Worm (Caenorhabditis elegans) whole organism, L3 larva: ENCODE data around the gene actl-1.
A peak's percentile ranks its signal among the peaks of the same experiment; 100 is the strongest.

Experiments
- R02D3.7 ChIP-seq: fragments of 150-350 bp; optimal IDR thresholded peaks from 2 replicates; lab custom pipeline; 2014; ENCODE audit warnings: missing biosample characterization, missing genetic modification characterization
- aly-2 ChIP-seq: fragments of 150-350 bp; optimal IDR thresholded peaks from 2 replicates; lab custom pipeline; 2014; ENCODE audit warnings: missing biosample characterization, missing genetic modification characterization
- ama-1 ChIP-seq: fragments of 150-350 bp; optimal IDR thresholded peaks from 2 replicates; lab custom pipeline; 2018
- ceh-28 ChIP-seq: fragments of 150-350 bp; optimal IDR thresholded peaks from 2 replicates; lab custom pipeline; 2014; ENCODE audit warnings: missing biosample characterization, missing genetic modification reagents, missing genetic modification characterization
- ceh-9 ChIP-seq: sonication (generic microtip); optimal IDR thresholded peaks from 2 replicates; lab custom pipeline; 2018; ENCODE audit warnings: missing biosample characterization, missing genetic modification characterization
- egl-27 ChIP-seq: sonication (generic microtip); optimal IDR thresholded peaks from 4 replicates; lab custom pipeline; 2017; ENCODE audit warnings: missing biosample characterization, missing genetic modification reagents, missing genetic modification characterization
- egl-5 ChIP-seq: fragments of 150-350 bp; optimal IDR thresholded peaks from 2 replicates; lab custom pipeline; 2017; ENCODE audit warnings: missing biosample characterization, missing genetic modification reagents, missing genetic modification characterization, inconsistent platforms
- elt-1 ChIP-seq: fragments of 150-350 bp; optimal IDR thresholded peaks from 2 replicates; lab custom pipeline; 2014; ENCODE audit warnings: missing biosample characterization, missing genetic modification characterization
- elt-2 ChIP-seq: sonication (generic microtip); optimal IDR thresholded peaks from 2 replicates; lab custom pipeline; 2016; ENCODE audit warnings: missing genetic modification reagents, mild to moderate bottlenecking, missing genetic modification characterization, missing compliant biosample characterization
- elt-3 ChIP-seq, 3 experiments: fragments of 150-350 bp in 1 of 3; sonication (generic microtip) in 2 of 3; optimal IDR thresholded peaks; 2 replicates in 2 of 3; 4 replicates in 1 of 3; lab custom pipeline; 2014 to 2017; ENCODE audit warnings: missing biosample characterization in 3 of 3, missing genetic modification characterization in 3 of 3
- eor-1 ChIP-seq, 2 experiments: fragments of 150-350 bp; optimal IDR thresholded peaks; 2 replicates each; lab custom pipeline; 2014 to 2018; ENCODE audit warnings: missing biosample characterization in 2 of 2, missing genetic modification characterization in 2 of 2
- fkh-2 ChIP-seq: fragments of 150-350 bp; optimal IDR thresholded peaks from 2 replicates; lab custom pipeline; 2014; ENCODE audit warnings: missing biosample characterization, missing genetic modification reagents, missing genetic modification characterization
- fos-1 ChIP-seq: fragments of 150-350 bp; optimal IDR thresholded peaks from 2 replicates; lab custom pipeline; 2014; ENCODE audit warnings: missing biosample characterization, missing genetic modification characterization
- lin-15B ChIP-seq: fragments of 150-350 bp; optimal IDR thresholded peaks from 2 replicates; lab custom pipeline; 2014; ENCODE audit warnings: missing biosample characterization, missing genetic modification characterization
- lin-39 ChIP-seq: fragments of 150-350 bp; optimal IDR thresholded peaks from 2 replicates; lab custom pipeline; 2018; ENCODE audit warnings: missing biosample characterization, missing genetic modification reagents, missing genetic modification characterization
- lsy-12 ChIP-seq: sonication (generic microtip); optimal IDR thresholded peaks from 2 replicates; lab custom pipeline; 2016; ENCODE audit warnings: mild to moderate bottlenecking, missing genetic modification characterization, missing compliant biosample characterization
- nfya-1 ChIP-seq: sonication (generic microtip); optimal IDR thresholded peaks from 2 replicates; lab custom pipeline; 2017; ENCODE audit warnings: missing genetic modification characterization, mild to moderate bottlenecking, missing compliant biosample characterization, antibody characterized with exemption, moderate library complexity; ENCODE audit not compliant: insufficient read depth
- nhr-12 ChIP-seq: fragments of 150-350 bp; optimal IDR thresholded peaks from 2 replicates; lab custom pipeline; 2014; ENCODE audit warnings: missing biosample characterization, missing genetic modification characterization
- nhr-23 ChIP-seq: fragments of 150-350 bp; optimal IDR thresholded peaks from 2 replicates; lab custom pipeline; 2014; ENCODE audit warnings: missing biosample characterization, missing genetic modification reagents, missing genetic modification characterization
- nhr-25 ChIP-seq: sonication (generic microtip); optimal IDR thresholded peaks from 2 replicates; lab custom pipeline; 2017; ENCODE audit warnings: missing biosample characterization, missing genetic modification characterization
- nhr-28 ChIP-seq: fragments of 150-350 bp; optimal IDR thresholded peaks from 2 replicates; lab custom pipeline; 2014; ENCODE audit warnings: missing biosample characterization, missing genetic modification characterization
- nhr-43 ChIP-seq: sonication (generic microtip); optimal IDR thresholded peaks from 2 replicates; lab custom pipeline; 2016; ENCODE audit warnings: mild to moderate bottlenecking, missing genetic modification characterization, missing compliant biosample characterization; ENCODE audit not compliant: poor library complexity, severe bottlenecking
- nhr-77 ChIP-seq: fragments of 150-350 bp; optimal IDR thresholded peaks from 2 replicates; lab custom pipeline; 2014; ENCODE audit warnings: missing biosample characterization, missing genetic modification characterization
- pha-4 ChIP-seq: fragments of 150-350 bp; optimal IDR thresholded peaks from 2 replicates; lab custom pipeline; 2014; ENCODE audit warnings: missing biosample characterization, missing genetic modification reagents, missing genetic modification characterization
- pqm-1 ChIP-seq: fragments of 150-350 bp; optimal IDR thresholded peaks from 2 replicates; lab custom pipeline; 2017; ENCODE audit warnings: missing biosample characterization, missing genetic modification characterization, inconsistent platforms
- sea-2 ChIP-seq: fragments of 150-350 bp; sonication (generic microtip); optimal IDR thresholded peaks from 4 replicates; lab custom pipeline; 2014; ENCODE audit warnings: missing biosample characterization, missing genetic modification reagents, missing genetic modification characterization
- skn-1 ChIP-seq: fragments of 150-350 bp; optimal IDR thresholded peaks from 2 replicates; lab custom pipeline; 2014; ENCODE audit warnings: missing biosample characterization, missing genetic modification characterization
- snpc-4 ChIP-seq: fragments of 150-350 bp; optimal IDR thresholded peaks from 2 replicates; lab custom pipeline; 2014; ENCODE audit warnings: missing biosample characterization, missing genetic modification characterization
- tbx-2 ChIP-seq: sonication (generic microtip); optimal IDR thresholded peaks from 2 replicates; lab custom pipeline; 2016; ENCODE audit warnings: mild to moderate bottlenecking, missing genetic modification characterization, missing compliant biosample characterization
- unc-62 ChIP-seq: fragments of 150-350 bp; sonication (generic microtip); optimal IDR thresholded peaks from 4 replicates; lab custom pipeline; 2014; ENCODE audit warnings: missing biosample characterization, missing genetic modification reagents, missing genetic modification characterization
- zag-1 ChIP-seq: fragments of 150-350 bp; optimal IDR thresholded peaks from 2 replicates; lab custom pipeline; 2014; ENCODE audit warnings: missing biosample characterization, missing genetic modification characterization
- ztf-11 ChIP-seq: fragments of 150-350 bp; optimal IDR thresholded peaks from 2 replicates; lab custom pipeline; 2014; ENCODE audit warnings: missing biosample characterization, missing genetic modification characterization
- ztf-4 ChIP-seq: fragments of 150-350 bp; optimal IDR thresholded peaks from 2 replicates; lab custom pipeline; 2014; ENCODE audit warnings: missing biosample characterization, missing genetic modification characterization

The actl-1 gene

DNA sequence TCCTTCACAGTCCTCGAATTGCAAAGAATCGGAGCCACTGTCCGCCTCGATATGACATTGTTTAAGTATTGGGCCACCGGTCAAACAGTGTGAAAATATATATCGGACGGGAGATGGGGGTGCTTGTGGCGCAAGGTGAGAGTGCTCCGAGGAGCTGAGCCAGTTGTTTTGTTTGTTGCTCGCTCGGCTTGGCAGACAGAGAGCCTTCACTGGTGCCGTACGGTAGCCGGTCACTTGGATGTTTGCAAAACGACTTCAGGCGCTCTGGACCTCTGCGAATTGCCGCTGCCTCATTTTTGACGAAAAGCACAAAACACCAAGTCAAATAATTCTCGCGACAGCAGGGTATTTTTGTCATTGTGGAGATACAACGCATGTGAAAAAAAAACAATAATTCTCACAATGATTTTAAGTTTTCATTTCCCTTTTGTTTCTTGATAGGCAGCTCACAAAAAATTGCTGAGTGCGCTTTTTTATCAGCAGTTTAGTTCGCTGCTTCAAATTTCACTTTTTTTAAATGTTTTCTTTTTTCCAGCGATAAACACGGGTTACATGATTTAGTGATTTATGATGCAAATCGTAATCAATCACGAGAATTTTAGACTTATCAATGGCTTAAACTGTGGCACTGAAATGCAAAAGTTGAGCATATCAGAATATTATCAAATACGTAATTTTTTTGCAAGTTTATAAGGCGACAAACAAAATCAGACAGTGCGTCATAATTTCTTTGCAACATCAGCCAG is 17.6 kb upstream of the actl-1 start:
- TF ChIP-seq nhr-25 (tag; lab: Kevin White, UChicago): no peak
- peak; percentile 2 for TF ChIP-seq pha-4
- peak; percentile 47 for TF ChIP-seq skn-1
- TF ChIP-seq elt-2 (tag; lab: Kevin White, UChicago): peak; percentile 96
- peak; percentile 22 for TF ChIP-seq pqm-1 (tag; lab: Kevin White, UChicago)
- no peak for TF ChIP-seq fos-1 (tag; lab: Kevin White, UChicago)

DNA sequence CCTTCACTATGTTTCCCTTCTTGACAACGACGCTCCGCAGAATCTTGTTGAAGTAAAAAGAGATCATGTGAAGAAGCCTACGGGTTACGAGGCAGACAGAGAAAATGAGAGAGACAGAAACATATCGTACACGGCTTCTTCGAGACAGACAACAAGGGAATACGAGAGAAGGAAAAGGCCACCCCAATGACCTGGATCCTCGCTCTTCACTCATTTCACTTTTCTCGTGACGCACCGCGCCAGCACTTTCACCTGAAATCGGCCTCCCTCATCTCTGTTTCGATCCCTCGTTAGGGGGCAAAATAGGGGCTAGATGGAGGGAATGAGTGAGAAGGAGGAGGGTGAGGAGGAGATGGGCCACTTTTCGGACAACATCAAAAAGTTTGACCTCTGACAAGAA is 15.6 kb upstream of the actl-1 start:
- TF ChIP-seq nhr-25 (tag; lab: Kevin White, UChicago) (peak; percentile 78), aly-2 (tag; lab: Kevin White, UChicago) (no peak), nhr-23 (tag; lab: Kevin White, UChicago) (peak; percentile 95), nhr-43 (tag; lab: Kevin White, UChicago) (peak; percentile 28), nhr-12 (tag; lab: Kevin White, UChicago) (no peak), unc-62 (GFP tag; lab: Kevin White, UChicago) (peak; percentile 10)

DNA sequence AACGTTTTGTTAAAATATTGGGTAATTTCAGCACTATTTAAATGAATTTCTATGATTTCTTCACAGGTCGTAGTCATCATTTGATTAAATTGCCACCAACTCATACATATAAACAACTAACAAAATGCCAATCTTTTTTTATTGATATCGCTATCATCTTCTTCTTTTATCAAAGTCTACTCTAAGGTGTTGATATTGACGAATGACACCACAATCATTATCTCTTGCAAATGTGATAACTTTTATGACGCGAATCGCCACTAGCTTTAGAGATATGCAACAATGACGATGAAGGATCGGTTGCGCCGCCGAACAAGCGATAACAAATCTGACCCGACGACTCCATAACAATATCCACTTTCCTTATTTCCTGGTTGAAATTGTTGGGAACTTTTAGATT is 14.8 kb upstream of the actl-1 start:
- TF ChIP-seq snpc-4 (tag; lab: Kevin White, UChicago) (no peak), nhr-23 (tag; lab: Kevin White, UChicago) (peak; percentile 61), elt-3 (tag; optimal IDR thresholded peaks at IDR 0.05; lab: Kevin White, UChicago) (peak in 1 of 3 experiments; percentile 32), tbx-2 (tag; lab: Kevin White, UChicago) (no peak), fkh-2 (tag; lab: Kevin White, UChicago) (no peak), elt-2 (tag; lab: Kevin White, UChicago) (peak; percentile 47)

DNA sequence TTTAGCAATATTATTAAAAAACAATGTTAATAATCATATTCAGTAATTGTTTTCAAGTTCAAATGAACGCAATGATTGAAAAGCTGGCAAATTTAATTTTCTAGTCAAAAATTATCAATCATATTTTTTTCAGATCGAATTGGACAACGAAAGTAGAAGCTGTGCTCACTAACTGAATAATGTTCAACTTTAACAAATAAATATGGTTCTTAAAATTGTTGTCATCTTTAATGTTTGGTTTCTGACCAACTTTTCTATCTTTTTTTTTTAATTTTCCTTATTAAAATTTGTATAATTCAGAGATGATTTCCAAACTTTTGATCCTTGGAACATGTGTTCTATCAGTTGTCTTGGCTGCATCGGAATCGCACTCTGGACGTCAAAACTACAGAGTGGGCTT is 12.3 kb upstream of the actl-1 start, which contains the start of gene ttr-35:
Gene ttr-35, plus strand, starts transcription at position 301 of the 400 bp plus-strand sequence.
- TF ChIP-seq unc-62 (GFP tag; lab: Kevin White, UChicago): no peak
- TF ChIP-seq ama-1 (lab: Kevin White, UChicago): no peak
- TF ChIP-seq lsy-12 (tag; lab: Kevin White, UChicago): no peak
- TF ChIP-seq zag-1 (tag; lab: Kevin White, UChicago): no peak
- TF ChIP-seq nhr-77: no peak
- no peak for TF ChIP-seq pha-4
- TF ChIP-seq sea-2 (GFP tag; lab: Kevin White, UChicago): no peak
- TF ChIP-seq ceh-9: no peak
- TF ChIP-seq ztf-11 (tag; lab: Kevin White, UChicago): no peak
- no peak for TF ChIP-seq egl-27

DNA sequence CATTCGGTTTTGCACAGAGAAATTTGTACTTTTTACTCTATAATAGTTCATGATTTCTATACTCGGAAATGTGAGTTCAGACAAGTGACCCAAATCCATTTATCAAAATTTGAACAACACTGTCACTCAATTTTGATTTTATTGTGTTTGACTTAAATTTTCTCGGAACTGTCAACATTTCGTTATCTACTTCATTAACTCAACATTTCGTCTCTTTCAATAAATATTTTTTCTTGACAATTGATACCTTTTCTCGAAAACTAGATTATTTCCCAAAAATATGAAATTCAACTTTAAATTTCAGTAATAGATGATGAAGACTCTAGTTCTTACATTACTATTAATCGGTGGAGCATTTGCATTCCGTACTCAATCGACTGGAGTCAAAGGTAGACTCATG is 11.0 kb upstream of the actl-1 start, which contains the start of gene ttr-36:
Gene ttr-36, plus strand, starts transcription at position 301 of the 400 bp plus-strand sequence.
- no peak for TF ChIP-seq eor-1 (tag; optimal IDR thresholded peaks at IDR 0.05; lab: Kevin White, UChicago)
- TF ChIP-seq nhr-12 (tag; lab: Kevin White, UChicago): no peak
- TF ChIP-seq ceh-28: no peak
- TF ChIP-seq elt-3 (tag; optimal IDR thresholded peaks at IDR 0.05; lab: Kevin White, UChicago): no peak
- TF ChIP-seq egl-5 (tag; lab: Kevin White, UChicago): no peak
- TF ChIP-seq nhr-43 (tag; lab: Kevin White, UChicago): no peak
- TF ChIP-seq lin-15B (tag; lab: Kevin White, UChicago): no peak
- no peak for TF ChIP-seq R02D3.7
- TF ChIP-seq ama-1 (lab: Kevin White, UChicago): no peak
- TF ChIP-seq ztf-4 (tag; lab: Kevin White, UChicago): no peak
- no peak for TF ChIP-seq lin-39 (tag; lab: Kevin White, UChicago)
- TF ChIP-seq nfya-1 (tag; lab: Kevin White, UChicago): no peak
- no peak for TF ChIP-seq ceh-9
- TF ChIP-seq nhr-28 (tag; lab: Kevin White, UChicago): no peak
- no peak for TF ChIP-seq zag-1 (tag; lab: Kevin White, UChicago)
- TF ChIP-seq elt-1 (tag; lab: Kevin White, UChicago): no peak
